Worm (Caenorhabditis elegans): ENCODE data around the gene srg-24.
"Not testable (repeated sequence)": the region's sequence is repeated elsewhere in the genome, so short reads cannot be mapped to it uniquely, and the experiment has no call there.

DNA sequence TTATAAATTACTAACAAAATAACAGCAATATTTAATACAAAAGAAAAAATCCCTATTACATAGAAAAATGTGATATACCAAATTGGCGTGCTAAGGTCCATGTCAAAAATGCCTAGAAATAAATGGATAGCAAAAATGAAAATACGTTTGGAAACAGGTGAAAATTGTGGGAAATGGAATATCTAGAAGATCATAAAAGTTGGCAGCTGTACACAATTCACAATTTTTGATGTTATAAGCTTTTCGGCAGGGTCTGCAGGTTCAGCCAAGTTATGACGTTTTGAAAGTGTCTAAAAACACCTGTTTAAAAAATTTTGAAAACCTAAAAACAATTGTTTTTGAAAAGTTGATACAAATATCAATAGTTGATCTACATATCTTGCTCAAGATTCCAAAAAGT is 42.4 kb upstream of the srg-24 start, which contains the start of gene sri-42:
- not testable (repeated sequence) for TF ChIP-seq nhr-76 (tag; optimal IDR thresholded peaks at IDR 0.05); ztf-11 (tag; optimal IDR thresholded peaks at IDR 0.05); unc-62 (GFP tag; optimal IDR thresholded peaks at IDR 0.05)
